Fruit fly (Drosophila melanogaster): ENCODE results near the gene CG7299.

DNA sequence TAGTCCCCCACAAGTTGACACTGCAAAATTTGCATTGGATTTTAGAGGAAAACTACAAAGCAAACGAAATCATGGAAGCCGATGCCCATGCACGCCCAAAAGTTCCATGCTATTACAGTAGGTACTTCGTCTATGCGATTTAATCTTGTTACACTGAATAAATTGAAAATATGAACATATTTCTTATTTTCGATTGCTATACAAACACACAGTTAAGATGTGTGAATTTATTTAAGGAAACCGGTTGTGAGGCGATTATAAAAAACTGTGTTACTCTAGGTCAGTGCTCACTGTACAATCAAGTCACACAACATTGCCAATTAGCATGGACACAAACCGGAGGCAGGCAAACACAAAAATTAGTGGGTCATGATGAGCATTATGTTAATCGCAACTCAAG is 18.6 kb downstream of the CG7299 start:
- TF ChIP-seq Fer3 (tag; optimal IDR thresholded peaks at IDR 0.05) (peak; percentile 77), CG12769 (tag; optimal IDR thresholded peaks at IDR 0.05) (peak; percentile 87), toy (GFP tag; IDR thresholded peaks at IDR 0.05) (no peak), Ptx1 (GFP tag; IDR thresholded peaks at IDR 0.05) (peak; percentile 93), E2f2 (GFP tag; IDR thresholded peaks at IDR 0.05) (peak; percentile 67), CG17186 (GFP tag; optimal IDR thresholded peaks at IDR 0.05) (no peak), prd (optimal IDR thresholded peaks at IDR 0.05) (no peak), prd (GFP tag; IDR thresholded peaks at IDR 0.05) (peak; percentile 92), CG17568 (GFP tag; optimal IDR thresholded peaks at IDR 0.05) (peak; percentile 48), sc (optimal IDR thresholded peaks at IDR 0.05) (no peak), sc (GFP tag; optimal IDR thresholded peaks at IDR 0.05) (no peak), HmgD (GFP tag; optimal IDR thresholded peaks at IDR 0.05) (no peak)

Data from whole organism, embryonic.